Worm (Caenorhabditis elegans) whole organism, L4/young adult: ENCODE results near the gene his-70.

Source experiments
- W03F9.2 ChIP-seq: fragments of 150-350 bp; optimal IDR thresholded peaks from 2 replicates; lab custom pipeline; 2014; ENCODE audit warnings: missing biosample characterization, missing genetic modification characterization
- dao-5 ChIP-seq: sonication (generic microtip); optimal IDR thresholded peaks from 2 replicates; lab custom pipeline; 2016; ENCODE audit warnings: missing genotype, missing genetic modification characterization, moderate library complexity, missing compliant biosample characterization
- him-1 ChIP-seq: sonication (generic microtip); optimal IDR thresholded peaks from 2 replicates; lab custom pipeline; 2016; ENCODE audit warnings: missing genotype, missing genetic modification reagents, missing genetic modification characterization, missing compliant biosample characterization

The his-70 gene

DNA sequence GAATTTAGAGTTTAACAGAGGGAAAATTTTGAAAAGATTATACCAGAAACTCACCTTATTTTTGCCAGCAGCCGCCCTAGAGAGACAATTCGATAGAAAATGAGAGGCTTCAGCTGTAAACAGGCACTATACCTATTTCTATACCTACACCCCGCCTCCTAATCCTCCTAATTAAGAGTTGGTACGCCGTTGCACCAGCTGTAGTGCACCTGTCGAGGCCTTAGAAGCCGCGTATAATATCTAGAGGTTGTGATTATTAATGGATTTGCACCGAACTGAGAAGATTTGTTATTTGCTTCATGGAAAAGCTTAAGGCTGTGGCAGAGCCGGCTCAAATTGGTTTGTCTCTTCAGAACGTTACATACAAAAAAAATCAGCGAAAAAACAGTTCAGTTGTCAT lies 32.1 kb upstream of the his-70 start, which contains the start of gene C03C10.5:
Gene C03C10.5, minus strand, starts transcription at position 101 of the 400 bp plus-strand sequence.
- TF ChIP-seq him-1 (tag; lab: Kevin White, UChicago) (no peak), dao-5 (no peak), W03F9.2 (tag; lab: Kevin White, UChicago) (no peak)

- TF ChIP-seq him-1 (tag; lab: Kevin White, UChicago) = no peak
- TF ChIP-seq W03F9.2 (tag; lab: Kevin White, UChicago) = no peak
- no peak for TF ChIP-seq dao-5
Measured at ce11 chrIII:4090773-4091172, 30.9 kb upstream of the his-70 start, which contains the start of gene C03C10.2. Gene C03C10.2 (plus strand): TSS chrIII:4091073.

DNA sequence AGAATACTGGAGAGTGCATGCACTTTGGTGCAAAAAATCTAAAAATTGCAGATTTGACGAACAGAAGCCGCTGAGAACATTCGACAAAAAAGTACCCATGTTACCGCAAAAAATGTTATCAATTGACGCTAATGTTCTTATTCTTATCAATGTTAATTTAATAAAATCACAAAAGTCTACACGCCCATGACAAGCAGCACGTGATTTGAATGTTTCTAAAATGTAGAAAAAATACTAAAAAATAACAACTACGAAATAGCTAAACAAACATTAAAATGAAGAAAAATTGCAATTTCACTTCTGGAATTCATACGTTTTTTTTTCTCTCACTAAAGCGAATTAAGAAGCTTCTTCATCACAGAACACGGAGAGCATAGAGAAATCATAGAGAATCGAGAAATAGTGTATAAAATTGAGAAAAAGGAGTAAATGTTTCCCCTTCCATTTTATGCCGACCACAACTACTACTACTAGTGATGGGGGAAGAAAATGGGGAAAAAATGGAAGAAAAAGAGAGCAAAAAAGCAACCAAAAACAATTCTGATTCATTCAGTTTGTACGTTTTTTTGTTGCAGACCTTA lies 28.5 kb upstream of the his-70 start:
- TF ChIP-seq him-1 (tag; lab: Kevin White, UChicago) (no peak), W03F9.2 (tag; lab: Kevin White, UChicago) (no peak), dao-5 (no peak)

DNA sequence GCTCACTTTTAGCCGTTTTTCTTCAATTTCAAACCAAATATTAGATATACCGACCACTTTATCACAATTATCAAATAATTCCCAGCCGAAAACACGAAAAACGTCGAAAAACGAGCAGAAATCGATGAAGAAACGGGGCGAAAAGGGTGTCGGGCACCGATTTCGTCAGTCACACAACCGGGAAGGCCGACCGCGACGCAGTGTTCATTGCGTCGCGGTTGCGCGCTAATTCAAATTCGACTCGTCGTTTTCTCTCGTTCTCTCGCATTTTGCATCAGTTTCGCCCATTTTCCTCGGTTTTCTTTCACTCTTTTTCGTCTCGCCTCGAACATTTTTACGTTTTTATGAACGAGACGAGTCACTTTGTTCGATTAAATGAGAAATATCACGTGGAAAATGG lies 27.6 kb upstream of the his-70 start:
- no peak for TF ChIP-seq him-1 (tag; lab: Kevin White, UChicago)
- peak; percentile 0 for TF ChIP-seq W03F9.2 (tag; lab: Kevin White, UChicago)

ce11 chrIII:4087064-4087463 lies 27.1 kb upstream of the his-70 start:
- no peak for TF ChIP-seq W03F9.2 (tag; lab: Kevin White, UChicago)
- no peak for TF ChIP-seq dao-5
- no peak for TF ChIP-seq him-1 (tag; lab: Kevin White, UChicago)

- TF ChIP-seq W03F9.2 (tag; lab: Kevin White, UChicago) = no peak
Measured at ce11 chrIII:4086536-4086935, 26.6 kb upstream of the his-70 start, which contains the start of gene kin-19. Gene kin-19 (minus strand): TSS chrIII:4086636.

ce11 chrIII:4085657-4086056 lies 25.7 kb upstream of the his-70 start:
- TF ChIP-seq W03F9.2 (tag; lab: Kevin White, UChicago) (no peak), him-1 (tag; lab: Kevin White, UChicago) (no peak)

- TF ChIP-seq W03F9.2 (tag; lab: Kevin White, UChicago) = no peak
- TF ChIP-seq dao-5 = no peak
- TF ChIP-seq him-1 (tag; lab: Kevin White, UChicago) = no peak
Measured at ce11 chrIII:4083429-4083828, 23.5 kb upstream of the his-70 start.

ce11 chrIII:4070239-4070638 lies 10.3 kb upstream of the his-70 start:
- TF ChIP-seq W03F9.2 (tag; lab: Kevin White, UChicago) = no peak
- TF ChIP-seq him-1 (tag; lab: Kevin White, UChicago) = no peak
- TF ChIP-seq dao-5 = no peak

- TF ChIP-seq him-1 (tag; lab: Kevin White, UChicago) = no peak
- no peak for TF ChIP-seq W03F9.2 (tag; lab: Kevin White, UChicago)
- no peak for TF ChIP-seq dao-5
Measured at ce11 chrIII:4068120-4068519, 8.2 kb upstream of the his-70 start.

DNA sequence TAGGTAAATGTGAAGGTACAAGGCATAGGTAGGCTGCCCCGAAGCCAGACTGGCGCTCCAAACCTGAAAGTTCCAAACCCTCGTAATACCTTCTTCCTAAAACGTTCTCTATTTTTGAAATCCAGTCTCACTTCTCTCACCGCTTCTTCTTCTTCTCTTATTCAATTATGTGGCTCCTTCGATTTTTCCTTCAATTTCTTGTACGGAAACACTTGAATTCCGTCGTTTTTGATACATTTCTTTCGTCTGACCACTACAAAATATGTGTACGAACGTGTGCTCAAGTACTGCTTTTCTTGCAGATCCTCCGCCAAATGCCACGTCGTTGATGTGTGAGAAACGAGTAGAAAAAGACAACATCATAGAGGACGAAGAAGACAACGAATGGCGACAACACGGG lies 6.4 kb upstream of the his-70 start, which contains the start of gene unc-79:
Gene unc-79, plus strand, starts transcription at position 301 of the 400 bp plus-strand sequence.
- TF ChIP-seq W03F9.2 (tag; lab: Kevin White, UChicago) = no peak
- no peak for TF ChIP-seq him-1 (tag; lab: Kevin White, UChicago)
- no peak for TF ChIP-seq dao-5

ce11 chrIII:4063724-4064123 lies 3.8 kb upstream of the his-70 start:
- peak; percentile 57 for TF ChIP-seq him-1 (tag; lab: Kevin White, UChicago)
- TF ChIP-seq W03F9.2 (tag; lab: Kevin White, UChicago) = no peak
- no peak for TF ChIP-seq dao-5

- no peak for TF ChIP-seq dao-5
- TF ChIP-seq W03F9.2 (tag; lab: Kevin White, UChicago) = no peak
- no peak for TF ChIP-seq him-1 (tag; lab: Kevin White, UChicago)
Measured at ce11 chrIII:4058643-4059042, 1.3 kb downstream of the his-70 start, which contains the start of gene his-69. Gene his-69 (minus strand): TSS chrIII:4058743.

DNA sequence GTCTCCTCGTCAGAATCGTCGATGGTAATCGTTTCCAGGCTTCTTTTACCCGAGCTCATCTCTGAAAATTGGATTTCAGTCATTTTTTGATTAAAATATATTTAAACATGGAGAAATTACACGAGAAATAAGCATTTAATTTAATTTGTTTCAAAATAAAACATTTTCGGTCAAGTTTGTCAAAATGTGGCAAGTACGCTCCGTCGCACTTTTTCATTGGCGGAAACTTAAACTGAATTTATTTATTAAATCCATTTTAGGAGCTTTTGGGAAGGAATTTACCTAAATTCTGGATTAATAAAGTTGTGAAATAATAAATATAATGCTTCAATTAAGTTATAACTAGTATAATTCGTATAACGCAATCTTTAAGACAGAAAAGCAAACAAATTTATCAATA lies 2.0 kb downstream of the his-70 start, which contains the start of gene rcq-5:
Gene rcq-5, minus strand, starts transcription at position 83 of the 400 bp plus-strand sequence.
- TF ChIP-seq W03F9.2 (tag; lab: Kevin White, UChicago) = no peak
- TF ChIP-seq dao-5 = no peak
- no peak for TF ChIP-seq him-1 (tag; lab: Kevin White, UChicago)

DNA sequence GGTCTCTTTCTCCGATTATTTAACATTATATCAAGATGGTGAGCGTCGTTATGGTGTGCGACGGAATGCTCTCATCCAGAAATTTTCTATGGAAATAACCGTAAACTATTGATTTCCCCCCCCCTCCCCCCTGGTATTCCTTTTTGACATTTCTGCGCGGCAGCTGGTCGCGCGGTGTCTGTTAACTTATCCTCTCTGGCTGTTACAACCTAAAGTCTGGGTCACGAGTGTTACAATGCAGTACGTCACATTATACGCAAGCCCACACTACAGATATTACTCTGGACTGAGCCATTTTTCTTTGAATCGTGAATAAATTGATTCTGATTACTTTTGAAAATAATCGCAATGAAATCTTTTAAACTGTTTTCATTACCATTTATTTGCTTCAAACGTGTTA lies 10.8 kb downstream of the his-70 start:
- TF ChIP-seq W03F9.2 (tag; lab: Kevin White, UChicago) = no peak
- TF ChIP-seq him-1 (tag; lab: Kevin White, UChicago) = no peak
- TF ChIP-seq dao-5 = no peak
